Fruit fly (Drosophila melanogaster): ENCODE data around the gene CtsK1.
A peak's percentile ranks its signal among the peaks of the same experiment; 100 is the strongest.

Gene CtsK1

DNA sequence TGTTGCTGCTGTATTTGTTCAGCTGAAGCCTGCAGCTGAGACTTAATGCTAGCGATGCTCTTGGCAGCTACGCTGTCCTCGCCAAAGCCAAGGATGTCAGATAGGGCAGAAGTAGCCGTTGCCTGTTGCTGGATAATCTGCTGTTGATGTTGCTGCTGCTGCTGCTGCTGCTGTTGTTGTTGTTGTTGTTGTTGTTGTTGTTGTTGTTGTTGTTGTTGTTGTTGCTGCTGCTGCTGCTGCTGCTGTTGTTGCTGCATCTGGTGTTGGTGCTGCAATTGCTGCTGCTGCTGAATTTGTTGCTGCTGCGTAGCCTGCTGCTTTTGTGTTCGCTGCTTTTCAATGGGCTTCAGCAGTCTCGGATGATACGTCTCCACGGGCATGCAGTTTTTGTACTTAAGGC lies 33.5 kb downstream of the CtsK1 start:
- TF ChIP-seq fd85E (GFP tag; optimal IDR thresholded peaks at IDR 0.05) = no peak
- TF ChIP-seq fd59A (GFP tag; optimal IDR thresholded peaks at IDR 0.05) = no peak
- no peak for TF ChIP-seq acj6 (GFP tag; optimal IDR thresholded peaks at IDR 0.05)
- no peak for TF ChIP-seq spab (GFP tag; optimal IDR thresholded peaks at IDR 0.05)
- no peak for TF ChIP-seq Hr4 (GFP tag; optimal IDR thresholded peaks at IDR 0.05)
- TF ChIP-seq CG6792 (GFP tag; optimal IDR thresholded peaks at IDR 0.05) = no peak
- no peak for TF ChIP-seq topi (GFP tag; optimal IDR thresholded peaks at IDR 0.05)
- no peak for TF ChIP-seq Eip75B (GFP tag; optimal IDR thresholded peaks at IDR 0.05)

DNA sequence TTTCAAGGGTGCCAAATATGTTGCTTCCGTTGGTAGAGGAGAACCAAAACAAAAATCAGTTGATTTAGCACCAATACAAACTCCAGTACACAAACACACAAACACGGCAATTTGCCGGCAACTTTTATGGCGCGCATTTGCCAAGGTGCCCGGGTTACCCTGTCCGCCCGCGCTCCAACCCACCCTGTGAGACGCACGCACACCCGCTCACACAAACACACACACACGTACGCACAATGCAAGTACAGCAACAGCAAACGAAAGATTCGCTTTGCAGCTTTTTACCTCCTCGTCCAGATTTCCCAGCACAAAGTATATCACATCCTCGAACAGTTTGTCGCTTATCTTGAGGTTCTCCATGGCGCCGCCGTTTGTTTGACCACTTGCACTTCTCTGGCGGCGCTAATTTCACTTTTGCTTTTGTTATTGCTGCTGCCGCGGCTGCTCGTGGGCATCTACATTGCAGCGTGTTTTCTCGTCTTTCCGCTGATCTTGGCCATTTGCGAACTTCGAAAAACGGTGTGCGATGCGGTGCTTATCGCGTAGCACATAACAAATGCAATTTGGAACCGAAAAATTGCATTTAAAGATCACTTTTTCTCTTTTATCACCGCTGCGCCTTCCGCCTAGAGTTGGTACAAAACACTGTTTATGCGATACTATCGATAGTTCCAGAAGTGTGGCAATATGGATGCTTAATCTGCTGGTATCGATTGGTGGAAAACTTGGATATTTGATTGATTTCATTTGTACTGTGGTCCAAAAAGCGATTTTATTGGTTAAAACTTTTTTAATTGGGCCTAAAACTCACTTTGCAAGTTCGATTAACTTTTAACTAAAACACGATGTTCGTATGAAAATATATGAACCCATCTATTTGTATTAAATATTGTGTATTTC lies 34.7 kb downstream of the CtsK1 start, which contains the start of gene Ptip:
TSS of gene Ptip (minus strand) at position 637 of the 900 bp plus-strand sequence.
- TF ChIP-seq CG1621 (tag; optimal IDR thresholded peaks at IDR 0.05) (no peak), Eip75B (GFP tag; optimal IDR thresholded peaks at IDR 0.05) (no peak), OdsH (GFP tag; optimal IDR thresholded peaks at IDR 0.05) (no peak), achi (GFP tag; optimal IDR thresholded peaks at IDR 0.05) (peak; percentile 36), CG6792 (GFP tag; optimal IDR thresholded peaks at IDR 0.05) (peak; percentile 30), topi (GFP tag; optimal IDR thresholded peaks at IDR 0.05) (no peak), CG3919 (GFP tag; optimal IDR thresholded peaks at IDR 0.05) (peak; percentile 77), eg (GFP tag; IDR thresholded peaks at IDR 0.05) (peak; percentile 39; the same call in 1 of the 3 replicates), CG34406 (GFP tag; optimal IDR thresholded peaks at IDR 0.05) (no peak), pdm3 (GFP tag; optimal IDR thresholded peaks at IDR 0.05) (no peak), ss (GFP tag; optimal IDR thresholded peaks at IDR 0.05) (no peak), CG16779 (tag; optimal IDR thresholded peaks at IDR 0.05) (no peak), salr (GFP tag; optimal IDR thresholded peaks at IDR 0.05) (no peak), acj6 (GFP tag; optimal IDR thresholded peaks at IDR 0.05) (no peak), Eip93F (GFP tag; optimal IDR thresholded peaks at IDR 0.05) (no peak), CG9139 (GFP tag; optimal IDR thresholded peaks at IDR 0.05) (no peak), CG7368 (GFP tag; optimal IDR thresholded peaks at IDR 0.05) (no peak), svp (GFP tag) (no peak), CG4318 (GFP tag; optimal IDR thresholded peaks at IDR 0.05) (no peak), CG8319 (GFP tag; optimal IDR thresholded peaks at IDR 0.05) (no peak), CG15336 (GFP tag; IDR thresholded peaks at IDR 0.05) (peak; percentile 36; the same call in 1 of the 2 replicates), CG11294 (GFP tag; IDR thresholded peaks at IDR 0.05) (no peak), Gug (GFP tag; IDR thresholded peaks at IDR 0.05) (no peak), CG10669 (GFP tag; optimal IDR thresholded peaks at IDR 0.05) (no peak), Sox102F (GFP tag; optimal IDR thresholded peaks at IDR 0.05) (no peak), Sox15 (GFP tag; optimal IDR thresholded peaks at IDR 0.05) (no peak), Met (GFP tag; optimal IDR thresholded peaks at IDR 0.05) (no peak), CG10631 (GFP tag; optimal IDR thresholded peaks at IDR 0.05) (no peak), fd59A (GFP tag; optimal IDR thresholded peaks at IDR 0.05) (no peak), esn (GFP tag; optimal IDR thresholded peaks at IDR 0.05) (peak; percentile 46), CG31627 (GFP tag; optimal IDR thresholded peaks at IDR 0.05) (no peak), CG8119 (GFP tag; IDR thresholded peaks at IDR 0.05) (0 out of 3 replicates have a peak, but pooled peaks have one; percentile 19), Ets96B (tag; optimal IDR thresholded peaks at IDR 0.05) (no peak), CG6808 (GFP tag; optimal IDR thresholded peaks at IDR 0.05) (no peak), Ets21C (GFP tag; optimal IDR thresholded peaks at IDR 0.05) (no peak), Blimp-1 (GFP tag; optimal IDR thresholded peaks at IDR 0.05) (peak; percentile 96), Sox14 (GFP tag; optimal IDR thresholded peaks at IDR 0.05) (peak; percentile 31), CG3032 (tag; optimal IDR thresholded peaks at IDR 0.05) (no peak), fkh (GFP tag; optimal IDR thresholded peaks at IDR 0.05) (peak; percentile 62), Hr39 (GFP tag; optimal IDR thresholded peaks at IDR 0.05) (no peak), Lpt (GFP tag; optimal IDR thresholded peaks at IDR 0.05) (no peak), Hr4 (GFP tag; optimal IDR thresholded peaks at IDR 0.05) (no peak), CG32006 (GFP tag; optimal IDR thresholded peaks at IDR 0.05) (no peak), fd85E (GFP tag; optimal IDR thresholded peaks at IDR 0.05) (peak; percentile 15), Hr38 (GFP tag; optimal IDR thresholded peaks at IDR 0.05) (no peak), CG6163 (GFP tag; IDR thresholded peaks at IDR 0.05) (peak; percentile 78), Eip78C (GFP tag) (peak; percentile 15)

Measured in whole organism, prepupa.